5 worm cellular contexts compared by ENCODE assay signal in genomic region chrII:11238869-11239647, ce11.
A peak's percentile ranks its signal among the peaks of the same experiment; 100 is the strongest.
TF ChIP-seq lines count a peak whose summit lies in the region.

TSS of gene rpn-9 (minus strand) at chrII:11238919.
TSS of gene T06D8.9 (plus strand) at chrII:11239597.

TF ChIP-seq in whole organism, L1 larva, 84 proteins besides CTCF, POLR2A, EP300 and RAD21 (continued from another document and continues in another):
- no peak for TF ChIP-seq ets-5 (GFP tag; IDR thresholded peaks at IDR 0.05; lab: Robert Waterston, UW)
- TF ChIP-seq ceh-63 (GFP tag; optimal IDR thresholded peaks at IDR 0.05; lab: Kevin White, UChicago) = no peak
- peak; percentile 64 for TF ChIP-seq irx-1 (tag; optimal IDR thresholded peaks at IDR 0.05; lab: Kevin White, UChicago)
- TF ChIP-seq aly-2 (tag; optimal IDR thresholded peaks at IDR 0.05; lab: Kevin White, UChicago) = peak; percentile 36
- no peak for TF ChIP-seq egl-27 (tag; optimal IDR thresholded peaks at IDR 0.05; lab: Kevin White, UChicago)
- TF ChIP-seq fkh-8 (tag; optimal IDR thresholded peaks at IDR 0.05; lab: Kevin White, UChicago) = peak; percentile 77
- no peak for TF ChIP-seq aha-1 (tag; optimal IDR thresholded peaks at IDR 0.05; lab: Kevin White, UChicago)
- TF ChIP-seq ztf-11 (tag; optimal IDR thresholded peaks at IDR 0.05; lab: Kevin White, UChicago) = peak in 1 of 2 experiments; percentile 29
- no peak for TF ChIP-seq ama-1 (optimal IDR thresholded peaks at IDR 0.05; lab: Kevin White, UChicago)
- TF ChIP-seq ceh-88 (GFP tag; IDR thresholded peaks at IDR 0.05; lab: Robert Waterston, UW) = no peak
- peak; percentile 42 for TF ChIP-seq C04F5.9 (tag; optimal IDR thresholded peaks at IDR 0.05; lab: Kevin White, UChicago)
- no peak for TF ChIP-seq alr-1 (tag; optimal IDR thresholded peaks at IDR 0.05; lab: Kevin White, UChicago; ENCODE audit: borderline replicate concordance)
- peak; percentile 71 for TF ChIP-seq nhr-85 (tag; lab: Kevin White, UChicago)
- no peak for TF ChIP-seq C34B4.2 (tag; optimal IDR thresholded peaks at IDR 0.05; lab: Kevin White, UChicago)
- no peak for TF ChIP-seq vab-15 (tag; optimal IDR thresholded peaks at IDR 0.05; lab: Kevin White, UChicago)
- peak; percentile 76 for TF ChIP-seq nhr-19 (GFP tag; conservative IDR thresholded peaks at IDR 0.05; lab: Robert Waterston, UW)
- TF ChIP-seq nhr-77 (tag; optimal IDR thresholded peaks at IDR 0.05; lab: Kevin White, UChicago) = peak; percentile 72
- TF ChIP-seq nhr-20 (tag; optimal IDR thresholded peaks at IDR 0.05; lab: Kevin White, UChicago) = peak; percentile 89
- TF ChIP-seq dpl-1 (GFP tag; optimal IDR thresholded peaks at IDR 0.05; lab: Kevin White, UChicago) = peak; percentile 71 to 85 (median 78)
- TF ChIP-seq pqm-1 (tag; optimal IDR thresholded peaks at IDR 0.05; lab: Kevin White, UChicago) = no peak
- TF ChIP-seq isw-1 (GFP tag; IDR thresholded peaks at IDR 0.05; lab: Robert Waterston, UW) = peak; percentile 83
- peak; percentile 31 for TF ChIP-seq elt-2 (tag; optimal IDR thresholded peaks at IDR 0.05; lab: Kevin White, UChicago)
- TF ChIP-seq mef-2 (tag; optimal IDR thresholded peaks at IDR 0.05; lab: Kevin White, UChicago) = no peak
- no peak for TF ChIP-seq nhr-76 (tag; optimal IDR thresholded peaks at IDR 0.05; lab: Kevin White, UChicago)
- TF ChIP-seq sox-4 (tag; optimal IDR thresholded peaks at IDR 0.05; lab: Kevin White, UChicago) = no peak
- peak; percentile 67 for TF ChIP-seq lir-3 (tag; optimal IDR thresholded peaks at IDR 0.05; lab: Kevin White, UChicago; ENCODE audit: poor library complexity)
- peak; percentile 71 for TF ChIP-seq swsn-7 (tag; optimal IDR thresholded peaks at IDR 0.05; lab: Kevin White, UChicago)

TF ChIP-seq in whole organism, L2 larva, 48 proteins besides CTCF, POLR2A, EP300 and RAD21 (continued from another document):
- TF ChIP-seq ama-1 (optimal IDR thresholded peaks at IDR 0.05; lab: Kevin White, UChicago) (no peak), crh-2 (tag; optimal IDR thresholded peaks at IDR 0.05; lab: Kevin White, UChicago) (peak; percentile 89), nhr-129 (tag; optimal IDR thresholded peaks at IDR 0.05; lab: Kevin White, UChicago) (peak; percentile 83), mbf-1 (tag; optimal IDR thresholded peaks at IDR 0.05; lab: Kevin White, UChicago) (no peak), nhr-23 (tag; optimal IDR thresholded peaks at IDR 0.05; lab: Kevin White, UChicago) (no peak), lin-39 (tag; optimal IDR thresholded peaks at IDR 0.05; lab: Kevin White, UChicago) (no peak), gmeb-1 (tag; optimal IDR thresholded peaks at IDR 0.05; lab: Kevin White, UChicago) (peak; percentile 82), fos-1 (tag; optimal IDR thresholded peaks at IDR 0.05; lab: Kevin White, UChicago) (peak; percentile 31), nhr-11 (tag; optimal IDR thresholded peaks at IDR 0.05; lab: Kevin White, UChicago) (no peak), ZK546.5 (tag; optimal IDR thresholded peaks at IDR 0.05; lab: Kevin White, UChicago) (no peak), dmd-4 (tag; optimal IDR thresholded peaks at IDR 0.05; lab: Kevin White, UChicago) (no peak), elt-3 (tag; optimal IDR thresholded peaks at IDR 0.05; lab: Kevin White, UChicago) (no peak), R02D3.7 (tag; optimal IDR thresholded peaks at IDR 0.05; lab: Kevin White, UChicago) (no peak), egl-27 (tag; optimal IDR thresholded peaks at IDR 0.05; lab: Kevin White, UChicago) (no peak), nhr-237 (tag; optimal IDR thresholded peaks at IDR 0.05; lab: Kevin White, UChicago) (no peak), nhr-25 (tag; optimal IDR thresholded peaks at IDR 0.05; lab: Kevin White, UChicago) (peak; percentile 71), lin-13 (GFP tag; optimal IDR thresholded peaks at IDR 0.05; lab: Kevin White, UChicago) (peak; percentile 85)
TF ChIP-seq in whole organism, L2 larva: peak in this region for 19.

TF ChIP-seq in whole organism, L4 larva, 104 proteins besides CTCF, POLR2A, EP300 and RAD21 (continued from another document and continues in another):
- TF ChIP-seq php-3 (GFP tag; IDR thresholded peaks at IDR 0.05; lab: Robert Waterston, UW) = no peak
- TF ChIP-seq egl-43 (GFP tag; IDR thresholded peaks at IDR 0.05; lab: Robert Waterston, UW) = no peak
- TF ChIP-seq ceh-44 (GFP tag; IDR thresholded peaks at IDR 0.05; lab: Robert Waterston, UW) = peak; percentile 41; the same call in 1 of the 2 replicates
- no peak for TF ChIP-seq ceh-28 (tag; optimal IDR thresholded peaks at IDR 0.05; lab: Kevin White, UChicago)
- no peak for TF ChIP-seq Y48G9A.11 (GFP tag; IDR thresholded peaks at IDR 0.05; lab: Robert Waterston, UW)
- no peak for TF ChIP-seq F44E2.7 (GFP tag; IDR thresholded peaks at IDR 0.05; lab: Robert Waterston, UW)
- TF ChIP-seq snpc-4 (tag; optimal IDR thresholded peaks at IDR 0.05; lab: Kevin White, UChicago) = peak; percentile 35
- TF ChIP-seq dmd-8 (GFP tag; IDR thresholded peaks at IDR 0.05; lab: Robert Waterston, UW) = no peak
- TF ChIP-seq dmd-9 (GFP tag; IDR thresholded peaks at IDR 0.05; lab: Robert Waterston, UW) = no peak
- no peak for TF ChIP-seq tra-1 (GFP tag; IDR thresholded peaks at IDR 0.05; lab: Robert Waterston, UW)
- TF ChIP-seq D1046.2 (GFP tag; IDR thresholded peaks at IDR 0.05; lab: Robert Waterston, UW) = no peak
- TF ChIP-seq mes-2 (tag; optimal IDR thresholded peaks at IDR 0.05; lab: Kevin White, UChicago; ENCODE audit: poor library complexity, severe bottlenecking) = peak; percentile 92
- no peak for TF ChIP-seq Y105C5A.15 (GFP tag; IDR thresholded peaks at IDR 0.05; lab: Robert Waterston, UW)
- TF ChIP-seq lin-29 (GFP tag; IDR thresholded peaks at IDR 0.05; lab: Robert Waterston, UW) = no peak
- no peak for TF ChIP-seq lin-15B (tag; optimal IDR thresholded peaks at IDR 0.05; lab: Kevin White, UChicago)
- peak; percentile 92 for TF ChIP-seq unc-130 (GFP tag; optimal IDR thresholded peaks at IDR 0.05; lab: Kevin White, UChicago)
- TF ChIP-seq nhr-42 (GFP tag; IDR thresholded peaks at IDR 0.05; lab: Robert Waterston, UW) = no peak
- no peak for TF ChIP-seq lin-1 (GFP tag; IDR thresholded peaks at IDR 0.05; lab: Robert Waterston, UW)
- TF ChIP-seq unc-39 (tag; optimal IDR thresholded peaks at IDR 0.05; lab: Kevin White, UChicago) = no peak
- TF ChIP-seq lir-3 (tag; optimal IDR thresholded peaks at IDR 0.05; lab: Kevin White, UChicago) = no peak
- no peak for TF ChIP-seq lin-39 (tag; optimal IDR thresholded peaks at IDR 0.05; lab: Kevin White, UChicago)
- TF ChIP-seq hmg-1.1 (GFP tag; IDR thresholded peaks at IDR 0.05; lab: Robert Waterston, UW) = no peak; the same call in 1 of the 2 replicates
- TF ChIP-seq ZK546.5 (tag; optimal IDR thresholded peaks at IDR 0.05; lab: Kevin White, UChicago) = no peak
- peak; percentile 19 for TF ChIP-seq fkh-10 (GFP tag; optimal IDR thresholded peaks at IDR 0.05; lab: Kevin White, UChicago)
- TF ChIP-seq daf-19 (GFP tag; conservative IDR thresholded peaks at IDR 0.05; lab: Robert Waterston, UW) = no peak
- peak; percentile 70 for TF ChIP-seq rbr-2 (tag; optimal IDR thresholded peaks at IDR 0.05; lab: Kevin White, UChicago)
- TF ChIP-seq tag-97 (GFP tag; IDR thresholded peaks at IDR 0.05; lab: Robert Waterston, UW) = no peak
- peak; percentile 71 for TF ChIP-seq dpl-1 (GFP tag; optimal IDR thresholded peaks at IDR 0.05; lab: Kevin White, UChicago)
- TF ChIP-seq fos-1 (tag; optimal IDR thresholded peaks at IDR 0.05; lab: Kevin White, UChicago) = no peak
- no peak for TF ChIP-seq aly-2 (tag; optimal IDR thresholded peaks at IDR 0.05; lab: Kevin White, UChicago)
- TF ChIP-seq nhr-25 (tag; optimal IDR thresholded peaks at IDR 0.05; lab: Kevin White, UChicago; ENCODE audit: borderline replicate concordance, insufficient read depth) = no peak
- no peak for TF ChIP-seq ZK337.2 (GFP tag; IDR thresholded peaks at IDR 0.05; lab: Robert Waterston, UW)

TF ChIP-seq in whole organism, late embryonic, 69 proteins besides CTCF, POLR2A, EP300 and RAD21 (continued from another document):
- TF ChIP-seq unc-42 (tag; optimal IDR thresholded peaks at IDR 0.05; lab: Kevin White, UChicago) = peak; percentile 88
- no peak for TF ChIP-seq K02D7.2 (tag; optimal IDR thresholded peaks at IDR 0.05; lab: Kevin White, UChicago)
- no peak for TF ChIP-seq tbx-7 (tag; optimal IDR thresholded peaks at IDR 0.05; lab: Kevin White, UChicago)
- TF ChIP-seq dve-1 (tag; optimal IDR thresholded peaks at IDR 0.05; lab: Kevin White, UChicago) = no peak
- TF ChIP-seq ets-4 (tag; optimal IDR thresholded peaks at IDR 0.05; lab: Kevin White, UChicago) = no peak
- TF ChIP-seq pag-3 (tag; optimal IDR thresholded peaks at IDR 0.05; lab: Kevin White, UChicago; ENCODE audit: borderline replicate concordance) = no peak
- TF ChIP-seq eyg-1 (tag; optimal IDR thresholded peaks at IDR 0.05; lab: Kevin White, UChicago) = no peak
- TF ChIP-seq unc-55 (GFP tag; optimal IDR thresholded peaks at IDR 0.05; lab: Kevin White, UChicago) = peak; percentile 56
- TF ChIP-seq sdc-2 (tag; optimal IDR thresholded peaks at IDR 0.05; lab: Kevin White, UChicago) = no peak
- no peak for TF ChIP-seq elt-4 (tag; optimal IDR thresholded peaks at IDR 0.05; lab: Kevin White, UChicago)
- no peak for TF ChIP-seq T23F11.4 (GFP tag; optimal IDR thresholded peaks at IDR 0.05; lab: Kevin White, UChicago)
- no peak for TF ChIP-seq npax-4 (tag; optimal IDR thresholded peaks at IDR 0.05; lab: Kevin White, UChicago)
- TF ChIP-seq C38D4.7 (GFP tag; optimal IDR thresholded peaks at IDR 0.05; lab: Kevin White, UChicago) = no peak
- TF ChIP-seq F13H6.1 (tag; optimal IDR thresholded peaks at IDR 0.05; lab: Kevin White, UChicago) = no peak
- no peak for TF ChIP-seq fax-1 (tag; optimal IDR thresholded peaks at IDR 0.05; lab: Kevin White, UChicago)
- TF ChIP-seq unc-3 (GFP tag; conservative IDR thresholded peaks at IDR 0.05; lab: Robert Waterston, UW) = no peak
- no peak for TF ChIP-seq unc-3 (tag; optimal IDR thresholded peaks at IDR 0.05; lab: Kevin White, UChicago)
- TF ChIP-seq pax-1 (tag; optimal IDR thresholded peaks at IDR 0.05; lab: Kevin White, UChicago) = no peak
- TF ChIP-seq pros-1 (tag; optimal IDR thresholded peaks at IDR 0.05; lab: Kevin White, UChicago) = no peak
- no peak for TF ChIP-seq mec-3 (tag; optimal IDR thresholded peaks at IDR 0.05; lab: Kevin White, UChicago; ENCODE audit: borderline replicate concordance)
- TF ChIP-seq sox-4 (tag; optimal IDR thresholded peaks at IDR 0.05; lab: Kevin White, UChicago) = no peak
- no peak for TF ChIP-seq fkh-6 (tag; optimal IDR thresholded peaks at IDR 0.05; lab: Kevin White, UChicago)
- no peak for TF ChIP-seq ceh-45 (GFP tag; IDR thresholded peaks at IDR 0.05; lab: Robert Waterston, UW)
- no peak for TF ChIP-seq ama-1 (optimal IDR thresholded peaks at IDR 0.05; lab: Kevin White, UChicago)
- no peak for TF ChIP-seq ceh-48 (tag; optimal IDR thresholded peaks at IDR 0.05; lab: Kevin White, UChicago)
- TF ChIP-seq ahr-1 (tag; optimal IDR thresholded peaks at IDR 0.05; lab: Kevin White, UChicago) = no peak
- TF ChIP-seq ref-2 (tag; optimal IDR thresholded peaks at IDR 0.05; lab: Kevin White, UChicago) = no peak
- peak; percentile 58 for TF ChIP-seq ceh-18 (tag; optimal IDR thresholded peaks at IDR 0.05; lab: Kevin White, UChicago)
- no peak for TF ChIP-seq sox-2 (GFP tag; IDR thresholded peaks at IDR 0.05; lab: Robert Waterston, UW)
- no peak for TF ChIP-seq elt-2 (tag; optimal IDR thresholded peaks at IDR 0.05; lab: Kevin White, UChicago)
- TF ChIP-seq C08G9.2 (tag; optimal IDR thresholded peaks at IDR 0.05; lab: Kevin White, UChicago) = no peak
- no peak for TF ChIP-seq ttx-3 (tag; optimal IDR thresholded peaks at IDR 0.05; lab: Kevin White, UChicago)
- no peak for TF ChIP-seq dmd-4 (tag; optimal IDR thresholded peaks at IDR 0.05; lab: Kevin White, UChicago; ENCODE audit: borderline replicate concordance)

TF ChIP-seq in whole organism, young adult, 124 proteins besides CTCF, POLR2A, EP300 and RAD21 (continued from another document):
- peak; percentile 48 for TF ChIP-seq snpc-3.4 (tag; optimal IDR thresholded peaks at IDR 0.05; lab: Kevin White, UChicago)
- peak; percentile 52 for TF ChIP-seq athp-1 (tag; optimal IDR thresholded peaks at IDR 0.05; lab: Kevin White, UChicago)
- peak; percentile 88 for TF ChIP-seq dox-1 (GFP tag; IDR thresholded peaks at IDR 0.05; lab: Robert Waterston, UW)
- peak; percentile 77 for TF ChIP-seq ztf-18 (tag; optimal IDR thresholded peaks at IDR 0.05; lab: Kevin White, UChicago)
- peak; percentile 21 for TF ChIP-seq ZK185.1 (tag; optimal IDR thresholded peaks at IDR 0.05; lab: Kevin White, UChicago; ENCODE audit: poor library complexity, severe bottlenecking)
- no peak for TF ChIP-seq ztf-28 (GFP tag; IDR thresholded peaks at IDR 0.05; lab: Robert Waterston, UW)
- TF ChIP-seq ceh-27 (GFP tag; optimal IDR thresholded peaks at IDR 0.05; lab: Kevin White, UChicago) = peak; percentile 54
- TF ChIP-seq C06A6.2 (GFP tag; conservative IDR thresholded peaks at IDR 0.05; lab: Robert Waterston, UW) = no peak
- TF ChIP-seq efl-1 (GFP tag; optimal IDR thresholded peaks at IDR 0.05; lab: Kevin White, UChicago) = peak; percentile 79
- TF ChIP-seq nhr-90 (tag; optimal IDR thresholded peaks at IDR 0.05; lab: Kevin White, UChicago) = no peak
- TF ChIP-seq K12H6.12 (tag; optimal IDR thresholded peaks at IDR 0.05; lab: Kevin White, UChicago) = peak; percentile 48
